Fruit fly (Drosophila melanogaster) whole organism: ENCODE results near the gene TBC1D16.

Source experiments
- CG8478 ChIP-seq: fragments of >200 bp; optimal IDR thresholded peaks from 2 replicates; lab custom pipeline; 2018; ENCODE audit warnings: inconsistent platforms
- Dll ChIP-seq: fragments of >200 bp; optimal IDR thresholded peaks from 2 replicates; lab custom pipeline; 2017
- EcR ChIP-seq, 2 experiments: fragments of >200 bp; optimal IDR thresholded peaks; 2 replicates each; lab custom pipeline; 2017; ENCODE audit warnings: missing biosample characterization in 2 of 2, missing genetic modification characterization in 2 of 2, missing genetic modification reagents in 2 of 2
- pan ChIP-seq: fragments of >200 bp; optimal IDR thresholded peaks from 2 replicates; lab custom pipeline; 2017
- psq ChIP-seq: fragments of >200 bp; optimal IDR thresholded peaks from 2 replicates; lab custom pipeline; 2017
- usp ChIP-seq: fragments of >200 bp; optimal IDR thresholded peaks from 2 replicates; lab custom pipeline; 2017; ENCODE audit warnings: missing biosample characterization, missing genetic modification characterization, mixed read lengths

TBC1D16 gene

dm6 chr2L:10387869-10388726, 47.4 kb downstream of the TBC1D16 start, which contains the start of gene da:
Gene da, plus strand, starts transcription at chr2L:10388105.
- TF ChIP-seq pan (lab: Kevin White, UChicago), result no peak
- no peak for TF ChIP-seq CG8478
- no peak for TF ChIP-seq Dll (lab: Kevin White, UChicago)
- TF ChIP-seq usp, result no peak
- TF ChIP-seq EcR (GFP tag; optimal IDR thresholded peaks at IDR 0.05; lab: Kevin White, UChicago), result no peak
- no peak for TF ChIP-seq psq (lab: Kevin White, UChicago)

dm6 chr2L:10386824-10387223, 48.6 kb downstream of the TBC1D16 start:
- TF ChIP-seq usp (no peak), psq (lab: Kevin White, UChicago) (no peak), pan (lab: Kevin White, UChicago) (no peak), EcR (GFP tag; optimal IDR thresholded peaks at IDR 0.05; lab: Kevin White, UChicago) (no peak), Dll (lab: Kevin White, UChicago) (no peak), CG8478 (no peak)

dm6 chr2L:10386208-10386805, 49.1 kb downstream of the TBC1D16 start, which contains the start of the genes Cdk1 and mRpS7:
Gene Cdk1, minus strand, starts transcription at chr2L:10386262.
Gene mRpS7, plus strand, starts transcription at chr2L:10386662.
- TF ChIP-seq usp (no peak), psq (lab: Kevin White, UChicago) (no peak), CG8478 (no peak), Dll (lab: Kevin White, UChicago) (no peak), EcR (GFP tag; optimal IDR thresholded peaks at IDR 0.05; lab: Kevin White, UChicago) (no peak), pan (lab: Kevin White, UChicago) (no peak)
